Worm (Caenorhabditis elegans): ENCODE results near the gene ptr-14.

ptr-14 gene

DNA sequence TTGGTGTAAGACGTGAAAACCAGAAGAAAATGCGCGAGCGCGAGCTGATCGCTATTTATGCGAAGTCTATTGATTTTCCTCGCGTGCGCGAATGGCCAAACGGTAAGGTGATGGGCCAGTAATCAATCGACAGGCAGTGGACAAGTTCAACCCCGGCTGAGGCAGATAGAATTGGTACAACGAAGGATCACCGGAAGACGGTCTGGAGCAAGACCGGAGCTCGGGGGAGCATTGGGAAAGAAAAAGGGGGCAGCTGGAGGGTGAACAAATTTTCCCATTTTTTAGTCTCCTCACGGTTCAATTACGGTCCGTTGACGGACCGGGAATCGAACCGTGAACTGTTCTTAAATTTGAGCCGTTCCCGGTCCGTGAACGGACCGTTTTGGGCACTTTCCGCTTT lies 43.1 kb downstream of the ptr-14 start (continued):
- TF ChIP-seq B0261.1 (tag; optimal IDR thresholded peaks at IDR 0.05): peak; percentile 17
- peak; percentile 41; the same call in 1 of the 2 replicates for TF ChIP-seq ceh-100 (GFP tag; IDR thresholded peaks at IDR 0.05)
- 0 out of 2 replicates have a peak, but pooled peaks have one; percentile 30 for TF ChIP-seq C17E4.6 (GFP tag; IDR thresholded peaks at IDR 0.05)
- TF ChIP-seq hmg-20 (GFP tag; IDR thresholded peaks at IDR 0.05): peak; percentile 73
- TF ChIP-seq lin-26 (GFP tag; IDR thresholded peaks at IDR 0.05): peak; percentile 98
- peak; percentile 78; the same call in 1 of the 2 replicates for TF ChIP-seq ztf-25 (GFP tag; IDR thresholded peaks at IDR 0.05)
- 0 out of 2 replicates have a peak, but pooled peaks have one; percentile 30 for TF ChIP-seq B0019.2 (GFP tag; conservative IDR thresholded peaks at IDR 0.05)
- peak; percentile 82 for TF ChIP-seq D2030.7 (GFP tag; IDR thresholded peaks at IDR 0.05)
- TF ChIP-seq ceh-40 (GFP tag; IDR thresholded peaks at IDR 0.05): peak; percentile 81

DNA sequence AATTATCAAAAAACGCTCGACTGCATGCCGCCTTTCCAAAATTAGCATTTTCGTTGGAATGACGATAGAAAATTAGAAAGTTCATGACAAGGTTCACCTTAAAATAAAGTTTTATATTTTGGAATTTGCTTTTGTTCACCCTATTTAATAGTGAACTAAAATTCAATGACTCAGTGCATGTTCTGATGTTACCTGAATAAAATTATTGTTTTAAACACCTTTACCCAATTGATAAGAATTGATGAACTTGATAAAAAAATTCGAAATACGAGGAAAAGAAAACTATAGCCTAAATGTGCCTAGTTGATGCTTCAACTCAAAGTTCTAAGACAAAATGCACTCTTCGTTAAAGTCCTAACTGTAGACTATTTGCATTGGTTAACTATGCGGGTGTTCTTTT lies 45.8 kb downstream of the ptr-14 start:
- no peak for TF ChIP-seq sea-2 (GFP tag; IDR thresholded peaks at IDR 0.05)
- no peak for TF ChIP-seq snpc-3.4 (tag; optimal IDR thresholded peaks at IDR 0.05)
- no peak for TF ChIP-seq egrh-3 (GFP tag; IDR thresholded peaks at IDR 0.05)

DNA sequence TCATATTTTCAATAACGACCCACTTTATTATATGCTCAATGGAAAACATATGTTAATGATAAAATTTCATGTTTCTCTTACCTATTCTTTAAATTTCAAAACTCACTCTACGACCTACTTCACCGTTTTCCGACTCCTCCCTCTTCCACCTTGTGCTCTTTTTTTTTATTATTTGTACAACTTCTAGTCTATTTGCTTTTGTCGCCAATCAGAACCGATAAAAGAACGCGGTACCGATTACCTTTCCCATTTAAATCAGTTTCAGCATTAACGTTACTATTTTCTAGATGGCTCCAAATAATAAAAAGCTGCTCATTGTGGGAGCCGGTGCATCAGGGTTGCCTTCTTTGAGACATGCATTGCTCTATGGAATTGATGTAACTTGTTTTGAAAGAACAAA lies 46.5 kb downstream of the ptr-14 start, which contains the start of gene fmo-1:
fmo-1 (plus strand) TSS at position 98 of the 400 bp plus-strand sequence.
- TF ChIP-seq nhr-80 (tag; optimal IDR thresholded peaks at IDR 0.05): peak; percentile 14
- no peak for TF ChIP-seq aptf-3 (GFP tag; IDR thresholded peaks at IDR 0.05)

DNA sequence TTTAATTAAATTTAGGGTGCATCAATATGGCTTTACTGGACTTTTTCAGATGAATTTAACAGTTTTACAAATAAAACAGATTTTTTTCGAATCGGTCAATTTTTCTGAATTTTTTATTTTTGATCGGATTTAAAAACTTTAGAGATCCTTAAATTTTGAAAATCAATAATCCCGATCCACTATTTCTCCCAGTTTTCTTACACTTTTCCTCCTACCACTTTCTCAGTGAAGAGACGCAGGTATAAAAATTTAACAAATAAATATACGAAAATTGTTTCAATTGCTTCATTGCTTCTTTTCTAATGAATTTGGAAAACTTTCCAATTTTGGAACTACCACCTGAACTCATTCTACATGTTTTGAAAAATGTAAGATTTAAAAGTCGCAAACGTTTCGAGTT lies 48.9 kb downstream of the ptr-14 start, which contains the start of gene K08C7.7:
K08C7.7 (plus strand) TSS at position 301 of the 400 bp plus-strand sequence.
- no peak for TF ChIP-seq nfya-2 (GFP tag; IDR thresholded peaks at IDR 0.05)

DNA sequence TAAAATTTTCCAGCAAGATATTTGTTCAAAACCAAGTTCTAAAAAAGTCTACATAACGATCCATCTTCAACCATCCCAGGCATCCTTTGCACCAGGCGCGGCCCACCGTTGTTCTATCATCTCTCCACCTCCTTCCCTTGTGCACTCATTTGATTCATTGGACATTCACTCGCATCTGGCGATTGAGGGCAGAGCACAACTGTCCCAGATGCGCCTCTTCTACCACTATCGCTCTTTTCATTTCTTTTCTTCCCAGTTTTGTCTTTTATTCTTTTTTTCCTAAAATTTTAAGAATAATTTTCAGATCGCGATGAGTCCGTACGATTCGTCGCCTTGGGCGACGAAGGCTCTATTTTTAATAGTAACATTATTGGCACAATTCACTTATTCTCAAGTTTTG lies 51.3 kb downstream of the ptr-14 start, which contains the start of gene epi-1:
epi-1 (plus strand) TSS at position 301 of the 400 bp plus-strand sequence.
- TF ChIP-seq ztf-28 (GFP tag; IDR thresholded peaks at IDR 0.05): 0 out of 2 replicates have a peak, but pooled peaks have one; percentile 12
- TF ChIP-seq lin-40 (tag; optimal IDR thresholded peaks at IDR 0.05): no peak

DNA sequence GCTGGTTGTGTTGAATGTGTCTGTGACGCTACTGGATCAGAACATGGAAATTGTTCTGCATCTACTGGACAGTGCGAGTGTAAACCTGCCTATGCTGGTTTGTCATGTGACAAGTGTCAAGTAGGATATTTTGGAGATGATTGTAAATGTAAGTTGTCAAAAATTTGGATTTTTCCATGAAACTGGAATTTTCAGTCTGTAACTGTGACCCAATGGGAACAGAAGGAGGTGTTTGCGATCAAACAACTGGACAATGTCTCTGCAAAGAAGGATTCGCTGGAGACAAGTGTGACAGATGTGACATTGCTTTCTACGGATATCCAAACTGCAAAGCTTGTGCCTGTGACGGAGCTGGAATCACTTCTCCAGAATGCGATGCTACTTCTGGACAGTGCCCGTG lies 53.3 kb downstream of the ptr-14 start:
- TF ChIP-seq ztf-28 (GFP tag; IDR thresholded peaks at IDR 0.05) (no peak), cebp-1 (GFP tag; IDR thresholded peaks at IDR 0.05) (no peak), cebp-1 (tag; optimal IDR thresholded peaks at IDR 0.05) (no peak), nhr-179 (tag; optimal IDR thresholded peaks at IDR 0.05) (no peak)
